Fruit fly (Drosophila melanogaster) whole organism, embryonic: ENCODE data around the gene Kdm5.

Experiments
- Abd-B ChIP-seq: fragments of 200-800 bp; sonication (Bioruptor generic); optimal IDR thresholded peaks from 2 replicates; lab custom pipeline; 2018; ENCODE audit warnings: missing biosample characterization, mild to moderate bottlenecking, missing genetic modification characterization, moderate library complexity
- BEAF-32 ChIP-seq: fragments of 200-800 bp; sonication (Bioruptor generic); optimal IDR thresholded peaks from 3 replicates; lab custom pipeline; 2017; ENCODE audit warnings: missing biosample characterization, missing genetic modification characterization, mild to moderate bottlenecking, moderate library complexity, missing genetic modification reagents
- CG11093 ChIP-seq: fragments of 200-800 bp; sonication (Bioruptor generic); IDR thresholded peaks from 3 replicates; pipeline ENCODE4 v1.3.6; 2022; ENCODE audit warnings: missing biosample characterization, missing genetic modification characterization
- CG12236 ChIP-seq: fragments of 200-800 bp; sonication (Bioruptor generic); optimal IDR thresholded peaks from 2 replicates; lab custom pipeline; 2016; ENCODE audit warnings: missing biosample characterization, missing genetic modification characterization
- CG16863 ChIP-seq: fragments of 200-800 bp; sonication (Bioruptor generic); optimal IDR thresholded peaks from 3 replicates; lab custom pipeline; 2016; ENCODE audit warnings: missing biosample characterization, missing genetic modification characterization
- CG17361 ChIP-seq: fragments of 200-800 bp; sonication (Bioruptor generic); IDR thresholded peaks from 3 replicates; pipeline ENCODE4 v1.3.6; 2022; ENCODE audit warnings: missing biosample characterization, missing genetic modification characterization
- CG18619 ChIP-seq: fragments of 200-800 bp; sonication (Bioruptor generic); optimal IDR thresholded peaks from 3 replicates; lab custom pipeline; 2017; ENCODE audit warnings: missing biosample characterization, mild to moderate bottlenecking, missing genetic modification characterization
- CG2116 ChIP-seq: fragments of 200-800 bp; sonication (Bioruptor generic); optimal IDR thresholded peaks from 3 replicates; lab custom pipeline; 2018; ENCODE audit warnings: missing biosample characterization, mild to moderate bottlenecking, missing genetic modification characterization
- CG2129 ChIP-seq: fragments of 200-800 bp; sonication (Bioruptor generic); IDR thresholded peaks from 2 replicates; pipeline ENCODE4 v1.3.6; 2022; ENCODE audit warnings: missing biosample characterization, missing genetic modification characterization; ENCODE audit not compliant: partially characterized antibody
- CG2678 ChIP-seq: fragments of 200-800 bp; sonication (Bioruptor generic); optimal IDR thresholded peaks from 3 replicates; lab custom pipeline; 2019; ENCODE audit warnings: missing biosample characterization, mild to moderate bottlenecking, missing genetic modification characterization, moderate library complexity
- CG30020 ChIP-seq: fragments of 200-800 bp; optimal IDR thresholded peaks from 2 replicates; lab custom pipeline; 2019; ENCODE audit warnings: missing biosample characterization, mild to moderate bottlenecking, missing genetic modification characterization, moderate library complexity
- CG34376 ChIP-seq: fragments of 200-800 bp; sonication (Bioruptor generic); optimal IDR thresholded peaks from 2 replicates; lab custom pipeline; 2018; ENCODE audit warnings: missing biosample characterization, mild to moderate bottlenecking, missing genetic modification characterization
- CG3726 ChIP-seq: fragments of 200-800 bp; sonication (Bioruptor generic); IDR thresholded peaks from 3 replicates; pipeline ENCODE4, ENCODE4 v1.3.6; 2022; ENCODE audit warnings: missing biosample characterization, missing genetic modification characterization
- CG4328 ChIP-seq: fragments of 200-800 bp; sonication (Bioruptor generic); optimal IDR thresholded peaks from 3 replicates; lab custom pipeline; 2017; ENCODE audit warnings: missing biosample characterization, missing genetic modification reagents, missing genetic modification characterization
- CG4617 ChIP-seq: fragments of 200-800 bp; sonication (Bioruptor generic); optimal IDR thresholded peaks from 3 replicates; lab custom pipeline; 2016; ENCODE audit warnings: missing biosample characterization, missing genetic modification characterization, borderline replicate concordance
- CG4820 ChIP-seq: fragments of 200-800 bp; sonication (Bioruptor generic); optimal IDR thresholded peaks from 3 replicates; lab custom pipeline; 2016; ENCODE audit warnings: missing biosample characterization, missing genetic modification characterization
- CG6654 ChIP-seq: fragments of 200-800 bp; sonication (Bioruptor generic); optimal IDR thresholded peaks from 2 replicates; lab custom pipeline; 2017; ENCODE audit warnings: missing biosample characterization, mild to moderate bottlenecking, missing genetic modification characterization
- CG6689 ChIP-seq: fragments of 200-800 bp; sonication (Bioruptor generic); IDR thresholded peaks from 2 replicates; pipeline ENCODE4 v1.3.6; 2022; ENCODE audit warnings: missing biosample characterization, missing genetic modification characterization
- CG6854 ChIP-seq: fragments of 200-800 bp; sonication (Bioruptor generic); optimal IDR thresholded peaks from 3 replicates; lab custom pipeline; 2017; ENCODE audit warnings: missing biosample characterization, mild to moderate bottlenecking, missing genetic modification characterization
- CG7271 ChIP-seq: fragments of 200-800 bp; sonication (Bioruptor generic); optimal IDR thresholded peaks from 2 replicates; lab custom pipeline; 2018; ENCODE audit warnings: missing biosample characterization, mild to moderate bottlenecking, missing genetic modification characterization, moderate library complexity
- CG7372 ChIP-seq: fragments of 200-800 bp; sonication (Bioruptor generic); IDR thresholded peaks from 2 replicates; pipeline ENCODE4 v1.3.6; 2022; ENCODE audit warnings: missing biosample characterization, missing genetic modification characterization
- CG7556 ChIP-seq: fragments of 200-800 bp; sonication (Bioruptor generic); optimal IDR thresholded peaks from 2 replicates; lab custom pipeline; 2017; ENCODE audit warnings: missing biosample characterization, mild to moderate bottlenecking, missing genetic modification characterization
- CG7786 ChIP-seq: fragments of 200-800 bp; sonication (Bioruptor generic); optimal IDR thresholded peaks from 2 replicates; lab custom pipeline; 2016; ENCODE audit warnings: missing biosample characterization, missing genetic modification characterization
- CG7987 ChIP-seq: fragments of 200-800 bp; sonication (Bioruptor generic); optimal IDR thresholded peaks from 2 replicates; lab custom pipeline; 2018; ENCODE audit warnings: missing biosample characterization, mild to moderate bottlenecking, missing genetic modification characterization, moderate library complexity
- CG9876 ChIP-seq: fragments of 200-800 bp; sonication (Bioruptor generic); optimal IDR thresholded peaks from 2 replicates; lab custom pipeline; 2016; ENCODE audit warnings: missing biosample characterization, missing genetic modification characterization
- CoRest ChIP-seq: fragments of 200-800 bp; sonication (Bioruptor generic); optimal IDR thresholded peaks from 3 replicates; lab custom pipeline; 2018; ENCODE audit warnings: missing biosample characterization, mild to moderate bottlenecking, missing genetic modification characterization, moderate library complexity
- Dll ChIP-seq: fragments of 200-800 bp; sonication (Bioruptor generic); IDR thresholded peaks from 4 replicates; pipeline ENCODE4 v1.3.6; 2022; ENCODE audit warnings: missing biosample characterization, missing genetic modification characterization; ENCODE audit not compliant: partially characterized antibody
- Dp ChIP-seq: fragments of 200-800 bp; sonication (Bioruptor generic); optimal IDR thresholded peaks from 2 replicates; lab custom pipeline; 2018; ENCODE audit warnings: missing biosample characterization, mild to moderate bottlenecking, missing genetic modification characterization, moderate library complexity
- Elba2 ChIP-seq: fragments of 200-800 bp; sonication (Bioruptor generic); optimal IDR thresholded peaks from 3 replicates; lab custom pipeline; 2016; ENCODE audit warnings: missing biosample characterization, missing genetic modification characterization
- Ets65A ChIP-seq: fragments of 200-800 bp; sonication (Bioruptor generic); peaks from one replicate; lab custom pipeline; 2016; ENCODE audit warnings: missing biosample characterization, missing genetic modification characterization
- Ets97D ChIP-seq: fragments of 200-800 bp; sonication (Bioruptor generic); optimal IDR thresholded peaks from 3 replicates; lab custom pipeline; 2016; ENCODE audit warnings: missing biosample characterization, missing genetic modification characterization
- HLHmδ ChIP-seq: fragments of 200-800 bp; sonication (Bioruptor generic); optimal IDR thresholded peaks from 2 replicates; lab custom pipeline; 2018; ENCODE audit warnings: missing biosample characterization, mild to moderate bottlenecking, missing genetic modification characterization, moderate library complexity
- Lim3 ChIP-seq: fragments of 200-800 bp; sonication (Bioruptor generic); IDR thresholded peaks from 2 replicates; pipeline ENCODE4 v1.3.6; 2022; ENCODE audit warnings: missing biosample characterization, missing genetic modification characterization
- Lpt ChIP-seq: fragments of >200 bp; optimal IDR thresholded peaks from 2 replicates; lab custom pipeline; 2018; ENCODE audit warnings: missing biosample characterization, missing genetic modification characterization
- Myb ChIP-seq: fragments of 200-800 bp; sonication (Bioruptor generic); optimal IDR thresholded peaks from 2 replicates; lab custom pipeline; 2016; ENCODE audit warnings: missing biosample characterization, missing genetic modification characterization
- Nf-YA ChIP-seq: fragments of 200-800 bp; sonication (Bioruptor generic); IDR thresholded peaks from 2 replicates; pipeline ENCODE4 v1.3.6; 2022; ENCODE audit warnings: missing biosample characterization, missing genetic modification characterization
- Poxn ChIP-seq: fragments of 200-800 bp; sonication (Bioruptor generic); IDR thresholded peaks from 2 replicates; pipeline ENCODE4 v1.3.6; 2022; ENCODE audit warnings: missing biosample characterization, missing genetic modification characterization
- Ravus ChIP-seq: fragments of 200-800 bp; sonication (Bioruptor generic); IDR thresholded peaks from 2 replicates; pipeline ENCODE4 v1.3.6; 2022; ENCODE audit warnings: missing biosample characterization, missing genetic modification characterization
- Spps ChIP-seq: fragments of 200-800 bp; sonication (Bioruptor generic); optimal IDR thresholded peaks from 2 replicates; lab custom pipeline; 2018; ENCODE audit warnings: missing biosample characterization, mild to moderate bottlenecking, missing genetic modification characterization
- YL-1 ChIP-seq: fragments of 200-800 bp; sonication (Bioruptor generic); optimal IDR thresholded peaks from 3 replicates; lab custom pipeline; 2017; ENCODE audit warnings: missing biosample characterization, mild to moderate bottlenecking, missing genetic modification characterization
- chn ChIP-seq: fragments of 200-800 bp; sonication (Bioruptor generic); optimal IDR thresholded peaks from 2 replicates; lab custom pipeline; 2016; ENCODE audit warnings: missing biosample characterization, missing genetic modification characterization
- exex ChIP-seq: fragments of 200-800 bp; sonication (Bioruptor generic); optimal IDR thresholded peaks from 4 replicates; lab custom pipeline; 2018; ENCODE audit warnings: missing biosample characterization, mild to moderate bottlenecking, missing genetic modification characterization, moderate library complexity
- grau ChIP-seq: fragments of 200-800 bp; optimal IDR thresholded peaks from 3 replicates; lab custom pipeline; 2019; ENCODE audit warnings: missing biosample characterization, mild to moderate bottlenecking, missing genetic modification characterization, moderate library complexity
- h ChIP-seq: fragments of >200 bp; optimal IDR thresholded peaks from 2 replicates; lab custom pipeline; 2017
- org-1 ChIP-seq: fragments of 200-800 bp; sonication (Bioruptor generic); optimal IDR thresholded peaks from 2 replicates; lab custom pipeline; 2017; ENCODE audit warnings: missing biosample characterization, missing genetic modification characterization
- otp ChIP-seq: fragments of 200-800 bp; sonication (Bioruptor generic); IDR thresholded peaks from 3 replicates; pipeline ENCODE4, ENCODE4 v1.3.6; 2022; ENCODE audit warnings: missing biosample characterization, missing genetic modification characterization
- so ChIP-seq: fragments of 200-800 bp; sonication (Bioruptor generic); IDR thresholded peaks from 3 replicates; pipeline ENCODE4 v1.3.6; 2022; ENCODE audit warnings: missing biosample characterization, missing genetic modification characterization
- sqz ChIP-seq: fragments of 200-800 bp; sonication (Bioruptor generic); optimal IDR thresholded peaks from 3 replicates; lab custom pipeline; 2018; ENCODE audit warnings: missing biosample characterization, mild to moderate bottlenecking, missing genetic modification characterization
- wek ChIP-seq: fragments of 200-800 bp; sonication (Bioruptor generic); optimal IDR thresholded peaks from 3 replicates; lab custom pipeline; 2018; ENCODE audit warnings: missing biosample characterization, mild to moderate bottlenecking, missing genetic modification characterization, moderate library complexity

Kdm5 gene

DNA sequence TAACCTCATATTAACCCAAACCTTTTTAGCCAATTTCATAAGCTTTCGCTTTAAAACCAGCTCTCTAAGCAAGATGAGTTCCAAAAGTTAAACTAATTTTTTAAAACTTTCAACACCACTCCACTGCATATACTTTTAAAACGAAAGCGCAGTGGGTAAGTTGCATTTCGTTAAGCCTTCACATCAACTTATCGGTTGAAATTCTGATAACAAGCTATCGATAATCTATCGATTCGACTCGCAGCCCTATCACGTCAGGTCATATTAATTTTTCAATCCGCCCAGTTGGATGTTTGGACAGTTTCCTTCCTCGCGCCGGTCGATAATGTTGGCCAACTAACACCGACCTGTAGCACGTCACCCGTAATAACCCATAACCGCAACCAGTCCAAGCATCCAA, 13.2 kb downstream of the Kdm5 start, which contains the start of gene ifc (continued):
- no peak for TF ChIP-seq org-1
- peak; percentile 70 for TF ChIP-seq Myb (GFP tag; lab: Kevin White, UChicago)
- peak; percentile 33 for TF ChIP-seq CG4820
- TF ChIP-seq Ravus (GFP tag; lab: Robert Waterston, UW): no peak
- no peak for TF ChIP-seq CG7556
- peak; percentile 52 for TF ChIP-seq Elba2 (GFP tag; lab: Kevin White, UChicago)
- TF ChIP-seq Lim3 (GFP tag; lab: Robert Waterston, UW): no peak
- TF ChIP-seq YL-1 (GFP tag; lab: Kevin White, UChicago): peak; percentile 69
- TF ChIP-seq CG6689: no peak
- TF ChIP-seq Lpt (GFP tag; lab: Kevin White, UChicago): no peak
- no peak for TF ChIP-seq CG17361
- peak; percentile 30 for TF ChIP-seq wek (GFP tag; lab: Kevin White, UChicago)
- no peak for TF ChIP-seq so (GFP tag; lab: Robert Waterston, UW)
- TF ChIP-seq CG2129 (GFP tag; lab: Robert Waterston, UW): no peak
- TF ChIP-seq CG2116: peak; percentile 69
- no peak for TF ChIP-seq Poxn (GFP tag; lab: Robert Waterston, UW)
- TF ChIP-seq Ets97D (GFP tag; lab: Kevin White, UChicago): peak; percentile 91
- peak; percentile 95 for TF ChIP-seq Ets65A
- TF ChIP-seq CG11093 (GFP tag; lab: Robert Waterston, UW): no peak
- no peak for TF ChIP-seq CG3726
- TF ChIP-seq otp (GFP tag; lab: Robert Waterston, UW): no peak
- peak; percentile 36 for TF ChIP-seq exex (tag; lab: Kevin White, UChicago)
- peak; percentile 33 for TF ChIP-seq CG34376 (GFP tag; lab: Kevin White, UChicago)
- TF ChIP-seq h (lab: Kevin White, UChicago): no peak
- no peak for TF ChIP-seq Spps (tag; lab: Kevin White, UChicago)
- peak; percentile 24 for TF ChIP-seq CG4328
- no peak for TF ChIP-seq Abd-B
- no peak for TF ChIP-seq CG6854 (GFP tag; lab: Kevin White, UChicago)
- peak; percentile 63 for TF ChIP-seq Dp (GFP tag; lab: Kevin White, UChicago)
- TF ChIP-seq BEAF-32 (GFP tag; lab: Kevin White, UChicago): peak; percentile 83
- peak; percentile 54 for TF ChIP-seq CG7786
- TF ChIP-seq CG7372 (GFP tag; lab: Robert Waterston, UW): no peak
- TF ChIP-seq CG18619 (GFP tag; lab: Kevin White, UChicago): peak; percentile 37
- peak; percentile 61 for TF ChIP-seq CG4617 (GFP tag; lab: Kevin White, UChicago)
- TF ChIP-seq CG7987 (GFP tag; lab: Kevin White, UChicago): peak; percentile 6
- TF ChIP-seq CG7271: no peak
- peak; percentile 69 for TF ChIP-seq grau
- TF ChIP-seq CG16863 (GFP tag; lab: Kevin White, UChicago): peak; percentile 25
- TF ChIP-seq CG12236 (GFP tag; lab: Kevin White, UChicago): no peak
- TF ChIP-seq Dll (GFP tag; lab: Robert Waterston, UW): no peak
- TF ChIP-seq CG6654 (GFP tag; lab: Kevin White, UChicago): no peak
- TF ChIP-seq Nf-YA (GFP tag; lab: Robert Waterston, UW): no peak
- TF ChIP-seq CG9876: peak; percentile 63
- peak; percentile 19 for TF ChIP-seq HLHmδ
- peak; percentile 64 for TF ChIP-seq CG2678 (tag; lab: Kevin White, UChicago)
- TF ChIP-seq chn (GFP tag; lab: Kevin White, UChicago): peak; percentile 54
- peak; percentile 96 for TF ChIP-seq CG30020 (tag; lab: Kevin White, UChicago)
- peak; percentile 74 for TF ChIP-seq CoRest
- no peak for TF ChIP-seq sqz (GFP tag; lab: Kevin White, UChicago)
